Fruit fly (Drosophila melanogaster): ENCODE results near the gene CG32591.

Gene CG32591

dm6 chrX:14950273-14951272 is 21.8 kb upstream of the CG32591 start (continued):
- TF ChIP-seq Adf1 (GFP tag; IDR thresholded peaks at IDR 0.05): peak; percentile 68
- no peak for TF ChIP-seq br (optimal IDR thresholded peaks at IDR 0.05)
- peak; percentile 64 for TF ChIP-seq en (GFP tag; optimal IDR thresholded peaks at IDR 0.05)
- TF ChIP-seq grn (GFP tag; optimal IDR thresholded peaks at IDR 0.05): peak; percentile 16
- TF ChIP-seq fu2 (GFP tag; optimal IDR thresholded peaks at IDR 0.05): peak; percentile 28
- peak; percentile 65 for TF ChIP-seq crc (GFP tag; optimal IDR thresholded peaks at IDR 0.05)
- peak; percentile 76 for TF ChIP-seq fd64A (GFP tag; optimal IDR thresholded peaks at IDR 0.05)
- peak; percentile 97 for TF ChIP-seq CG13424 (tag; optimal IDR thresholded peaks at IDR 0.05)
- peak; percentile 85 for TF ChIP-seq Camta (GFP tag; optimal IDR thresholded peaks at IDR 0.05)
- TF ChIP-seq nom (GFP tag; optimal IDR thresholded peaks at IDR 0.05): peak; percentile 96
- TF ChIP-seq CG6683 (GFP tag; optimal IDR thresholded peaks at IDR 0.05): peak; percentile 69
- TF ChIP-seq E2f2 (GFP tag; IDR thresholded peaks at IDR 0.05): peak; percentile 74
- peak; percentile 97 for TF ChIP-seq CG12391 (tag; optimal IDR thresholded peaks at IDR 0.05)
- TF ChIP-seq B-H2 (GFP tag; optimal IDR thresholded peaks at IDR 0.05): peak; percentile 20
- TF ChIP-seq rib (GFP tag; IDR thresholded peaks at IDR 0.05): no peak
- peak; percentile 73 for TF ChIP-seq fd3F (GFP tag; optimal IDR thresholded peaks at IDR 0.05)
- peak in 1 of 3 experiments; percentile 99 for TF ChIP-seq lola (GFP tag; optimal IDR thresholded peaks at IDR 0.05)
- no peak for TF ChIP-seq CG2129 (GFP tag; IDR thresholded peaks at IDR 0.05; ENCODE audit: partially characterized antibody)
- TF ChIP-seq CG11085 (GFP tag; IDR thresholded peaks at IDR 0.05): 0 out of 2 replicates have a peak, but pooled peaks have one; percentile 38
- TF ChIP-seq cad (GFP tag; optimal IDR thresholded peaks at IDR 0.05): no peak
- peak; percentile 87 for TF ChIP-seq ttk (GFP tag; IDR thresholded peaks at IDR 0.05)
- peak; percentile 85 for TF ChIP-seq lab (GFP tag; optimal IDR thresholded peaks at IDR 0.05)
- TF ChIP-seq CG17802 (tag; optimal IDR thresholded peaks at IDR 0.05): peak; percentile 63
- peak; percentile 80 for TF ChIP-seq pnt (GFP tag; optimal IDR thresholded peaks at IDR 0.05)
- TF ChIP-seq gsb-n (tag; optimal IDR thresholded peaks at IDR 0.05): peak; percentile 95
- TF ChIP-seq Ssrp (tag; optimal IDR thresholded peaks at IDR 0.05): peak; percentile 97
- peak; percentile 24; the same call in 1 of the 2 replicates for TF ChIP-seq crol (GFP tag; IDR thresholded peaks at IDR 0.05)
- peak; percentile 81 for TF ChIP-seq Dek (tag; optimal IDR thresholded peaks at IDR 0.05)
- peak; percentile 92 for TF ChIP-seq CG4820 (GFP tag; optimal IDR thresholded peaks at IDR 0.05)
- TF ChIP-seq Doc3 (GFP tag; IDR thresholded peaks at IDR 0.05; ENCODE audit: partially characterized antibody): peak; percentile 35; the same call in 1 of the 3 replicates
- peak; percentile 83 for TF ChIP-seq CG12942 (GFP tag; optimal IDR thresholded peaks at IDR 0.05)
- peak; percentile 72 for TF ChIP-seq slbo (GFP tag; IDR thresholded peaks at IDR 0.05)
- TF ChIP-seq Deaf1 (tag; optimal IDR thresholded peaks at IDR 0.05): peak; percentile 79
- peak; percentile 85 for TF ChIP-seq CG7357 (GFP tag; IDR thresholded peaks at IDR 0.05)
- peak; percentile 41 for TF ChIP-seq CG18011 (GFP tag; optimal IDR thresholded peaks at IDR 0.05)
- TF ChIP-seq ATbp (GFP tag; optimal IDR thresholded peaks at IDR 0.05): peak; percentile 92
- TF ChIP-seq CG8388 (GFP tag; optimal IDR thresholded peaks at IDR 0.05): peak; percentile 95
- peak; percentile 79 for TF ChIP-seq sug (tag; optimal IDR thresholded peaks at IDR 0.05)
- peak; percentile 84 for TF ChIP-seq ken (GFP tag; IDR thresholded peaks at IDR 0.05)
- TF ChIP-seq pfk (GFP tag; optimal IDR thresholded peaks at IDR 0.05): no peak
- TF ChIP-seq CG5245 (GFP tag; optimal IDR thresholded peaks at IDR 0.05): peak; percentile 86
- TF ChIP-seq stwl (tag; optimal IDR thresholded peaks at IDR 0.05): peak; percentile 41
- peak; percentile 85 for TF ChIP-seq jigr1 (GFP tag; IDR thresholded peaks at IDR 0.05)
- TF ChIP-seq dm (GFP tag; optimal IDR thresholded peaks at IDR 0.05): peak; percentile 35
- TF ChIP-seq CG30431 (GFP tag; optimal IDR thresholded peaks at IDR 0.05): peak; percentile 92
- peak; percentile 78 for TF ChIP-seq YL-1 (GFP tag; optimal IDR thresholded peaks at IDR 0.05)
- no peak for TF ChIP-seq pita (GFP tag; optimal IDR thresholded peaks at IDR 0.05)
- TF ChIP-seq CG31388 (GFP tag; optimal IDR thresholded peaks at IDR 0.05): peak; percentile 48
